Fruit fly (Drosophila melanogaster) whole organism, prepupa: Measurements from ENCODE around the gene c12.1.

Experiments used
- CG16779 ChIP-seq: fragments of 200-800 bp; sonication (Bioruptor generic); optimal IDR thresholded peaks from 3 replicates; lab custom pipeline; 2017; ENCODE audit warnings: missing biosample characterization, mild to moderate bottlenecking, missing genetic modification characterization
- CG3032 ChIP-seq: fragments of 200-800 bp; optimal IDR thresholded peaks from 2 replicates; lab custom pipeline; 2019; ENCODE audit warnings: missing biosample characterization, mild to moderate bottlenecking, missing genetic modification characterization, moderate library complexity
- CG6854 ChIP-seq: fragments of 200-800 bp; sonication (Bioruptor generic); optimal IDR thresholded peaks from 2 replicates; lab custom pipeline; 2017; ENCODE audit warnings: missing biosample characterization, mild to moderate bottlenecking, missing genetic modification characterization
- CG8632 ChIP-seq: fragments of 200-800 bp; sonication (Bioruptor generic); optimal IDR thresholded peaks from 3 replicates; lab custom pipeline; 2016; ENCODE audit warnings: missing biosample characterization, missing genetic modification characterization
- Eip93F ChIP-seq: fragments of 200-800 bp; sonication (Bioruptor generic); optimal IDR thresholded peaks from 2 replicates; lab custom pipeline; 2016; ENCODE audit warnings: missing biosample characterization, mild to moderate bottlenecking, missing genetic modification characterization
- Lpt ChIP-seq: fragments of 200-800 bp; sonication (Bioruptor generic); optimal IDR thresholded peaks from 3 replicates; lab custom pipeline; 2016; ENCODE audit warnings: missing biosample characterization, missing genetic modification characterization
- Met ChIP-seq: fragments of 200-800 bp; sonication (Bioruptor generic); optimal IDR thresholded peaks from 3 replicates; lab custom pipeline; 2016; ENCODE audit warnings: missing biosample characterization, missing genetic modification characterization
- Sox15 ChIP-seq: fragments of 200-800 bp; sonication (Bioruptor generic); optimal IDR thresholded peaks from 3 replicates; lab custom pipeline; 2016; ENCODE audit warnings: missing biosample characterization, missing genetic modification characterization
- dac ChIP-seq: fragments of 200-800 bp; sonication (Bioruptor generic); optimal IDR thresholded peaks from 2 replicates; lab custom pipeline; 2017; ENCODE audit warnings: missing biosample characterization, mild to moderate bottlenecking, missing genetic modification characterization
- pdm3 ChIP-seq: fragments of 200-800 bp; sonication (Bioruptor generic); optimal IDR thresholded peaks from 3 replicates; lab custom pipeline; 2016; ENCODE audit warnings: missing biosample characterization, missing genetic modification characterization
- salr ChIP-seq, 2 experiments: fragments of 200-800 bp; sonication (Bioruptor generic); optimal IDR thresholded peaks; 3 replicates each; lab custom pipeline; 2016 to 2018; ENCODE audit warnings: missing biosample characterization in 2 of 2, missing genetic modification characterization in 2 of 2, mild to moderate bottlenecking in 1 of 2

dm6 chrX:9344482-9345106 is 25.6 kb upstream of the c12.1 start:
- no peak for TF ChIP-seq dac
- TF ChIP-seq Met = peak; percentile 75
- peak; percentile 27 for TF ChIP-seq CG3032 (tag; lab: Kevin White, UChicago)
- no peak for TF ChIP-seq Eip93F
- peak; percentile 62 for TF ChIP-seq Lpt (GFP tag; lab: Kevin White, UChicago)
- TF ChIP-seq CG6854 (GFP tag; lab: Kevin White, UChicago) = peak; percentile 15
- no peak for TF ChIP-seq CG16779
- TF ChIP-seq pdm3 (GFP tag; lab: Kevin White, UChicago) = peak; percentile 71
- peak in 1 of 2 experiments; percentile 80 for TF ChIP-seq salr (GFP tag; optimal IDR thresholded peaks at IDR 0.05; lab: Kevin White, UChicago)
- peak; percentile 63 for TF ChIP-seq CG8632 (GFP tag; lab: Kevin White, UChicago)
- peak; percentile 72 for TF ChIP-seq Sox15 (GFP tag; lab: Kevin White, UChicago)
